Fruit fly (Drosophila melanogaster) whole organism, wandering third instar larva: Measurements from ENCODE around the gene CG7943.

Experiments
- HLH106 ChIP-seq: fragments of 200-800 bp; optimal IDR thresholded peaks from 3 replicates; lab custom pipeline; 2019; ENCODE audit warnings: missing biosample characterization, mild to moderate bottlenecking, missing genetic modification characterization, moderate library complexity
- Hr78 ChIP-seq: fragments of >200 bp; optimal IDR thresholded peaks from 2 replicates; lab custom pipeline; 2017; ENCODE audit warnings: missing biosample characterization, missing genetic modification characterization
- Sp1 ChIP-seq: fragments of 200-800 bp; sonication (Bioruptor generic); optimal IDR thresholded peaks from 3 replicates; lab custom pipeline; 2019; ENCODE audit warnings: missing biosample characterization, mild to moderate bottlenecking, missing genetic modification characterization, moderate library complexity
- fru ChIP-seq: fragments of 200-800 bp; sonication (Bioruptor generic); optimal IDR thresholded peaks from 3 replicates; lab custom pipeline; 2016; ENCODE audit warnings: missing biosample characterization, mild to moderate bottlenecking, missing genetic modification characterization

DNA sequence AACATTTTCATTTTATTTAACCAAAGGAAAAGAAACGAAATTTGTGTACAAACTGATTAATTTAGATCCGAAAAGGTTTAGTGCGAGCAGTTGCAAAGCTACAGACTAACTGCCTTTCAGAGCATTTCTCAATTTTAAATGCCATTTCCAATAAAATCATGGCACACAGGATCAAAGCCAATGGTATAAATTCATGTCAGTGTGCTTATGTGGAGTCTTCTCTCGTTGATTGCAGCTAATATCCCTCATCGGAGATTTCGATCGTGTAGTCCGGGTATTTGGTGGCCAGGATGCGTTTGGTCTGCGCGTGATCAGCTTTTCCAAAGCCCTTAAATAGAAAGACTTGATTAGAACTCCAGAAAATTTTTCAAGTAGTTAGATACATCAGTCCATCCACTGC lies 7.6 kb upstream of the CG7943 start, which contains the start of gene janB:
- TF ChIP-seq Hr78 (GFP tag; lab: Kevin White, UChicago): no peak
- no peak for TF ChIP-seq Sp1
- no peak for TF ChIP-seq fru (GFP tag; lab: Kevin White, UChicago)
- no peak for TF ChIP-seq HLH106 (tag; lab: Kevin White, UChicago)
